Worm (Caenorhabditis elegans) whole organism, late embryonic: Measurements from ENCODE around the gene B0222.1.

ENCODE experiments used
- F13H6.1 ChIP-seq: sonication (generic microtip); optimal IDR thresholded peaks from 2 replicates; lab custom pipeline; 2016; ENCODE audit warnings: missing genetic modification characterization, missing compliant biosample characterization
- T23F11.4 ChIP-seq: fragments of 200-800 bp; sonication (Bioruptor generic); optimal IDR thresholded peaks from 2 replicates; lab custom pipeline; 2018; ENCODE audit warnings: mild to moderate bottlenecking, missing genetic modification characterization, missing compliant biosample characterization
- ahr-1 ChIP-seq: sonication (generic microtip); optimal IDR thresholded peaks from 2 replicates; lab custom pipeline; 2016; ENCODE audit warnings: missing genetic modification characterization, missing compliant biosample characterization
- ama-1 ChIP-seq: fragments of 150-350 bp; optimal IDR thresholded peaks from 2 replicates; lab custom pipeline; 2014
- ceh-14 ChIP-seq: sonication (generic microtip); optimal IDR thresholded peaks from 2 replicates; lab custom pipeline; 2016; ENCODE audit warnings: missing genotype, missing genetic modification characterization, missing compliant biosample characterization
- ceh-24 ChIP-seq: sonication (generic microtip); optimal IDR thresholded peaks from 2 replicates; lab custom pipeline; 2016; ENCODE audit warnings: mild to moderate bottlenecking, missing genetic modification characterization, missing compliant biosample characterization
- ceh-31 ChIP-seq: sonication (generic microtip); optimal IDR thresholded peaks from 2 replicates; lab custom pipeline; 2016; ENCODE audit warnings: missing genetic modification characterization, missing compliant biosample characterization
- ceh-6 ChIP-seq: fragments of 200-800 bp; sonication (Bioruptor generic); optimal IDR thresholded peaks from 2 replicates; lab custom pipeline; 2018; ENCODE audit warnings: mild to moderate bottlenecking, missing genetic modification characterization, missing compliant biosample characterization
- che-1 ChIP-seq: sonication (generic microtip); optimal IDR thresholded peaks from 2 replicates; lab custom pipeline; 2016; ENCODE audit warnings: mild to moderate bottlenecking, missing genetic modification characterization, missing compliant biosample characterization
- dmd-4 ChIP-seq: sonication (generic microtip); optimal IDR thresholded peaks from 2 replicates; lab custom pipeline; 2016; ENCODE audit warnings: borderline replicate concordance, missing genetic modification characterization, missing compliant biosample characterization
- elt-4 ChIP-seq: sonication (generic microtip); optimal IDR thresholded peaks from 2 replicates; lab custom pipeline; 2016; ENCODE audit warnings: missing genetic modification characterization, missing compliant biosample characterization
- ets-4 ChIP-seq: sonication (generic microtip); optimal IDR thresholded peaks from 2 replicates; lab custom pipeline; 2016; ENCODE audit warnings: missing genetic modification characterization, missing compliant biosample characterization
- eyg-1 ChIP-seq: sonication (generic microtip); optimal IDR thresholded peaks from 2 replicates; lab custom pipeline; 2016; ENCODE audit warnings: missing genotype, missing genetic modification characterization, missing compliant biosample characterization
- fkh-10 ChIP-seq: fragments of 150-350 bp; optimal IDR thresholded peaks from 2 replicates; lab custom pipeline; 2014; ENCODE audit warnings: missing biosample characterization, missing genetic modification reagents, missing genetic modification characterization
- hlh-30 ChIP-seq: sonication (generic microtip); optimal IDR thresholded peaks from 2 replicates; lab custom pipeline; 2017; ENCODE audit warnings: antibody characterized with exemption, missing genetic modification characterization, missing compliant biosample characterization; ENCODE audit not compliant: insufficient read depth
- lim-6 ChIP-seq: sonication (generic microtip); optimal IDR thresholded peaks from 2 replicates; lab custom pipeline; 2016; ENCODE audit warnings: missing genetic modification characterization, missing compliant biosample characterization
- pha-2 ChIP-seq: sonication (generic microtip); optimal IDR thresholded peaks from 2 replicates; lab custom pipeline; 2017; ENCODE audit warnings: mild to moderate bottlenecking, missing genetic modification characterization, missing compliant biosample characterization
- sdc-2 ChIP-seq: sonication (generic microtip); optimal IDR thresholded peaks from 2 replicates; lab custom pipeline; 2016; ENCODE audit warnings: missing genotype, missing genetic modification characterization, missing compliant biosample characterization
- sox-4 ChIP-seq: sonication (generic microtip); optimal IDR thresholded peaks from 2 replicates; lab custom pipeline; 2017; ENCODE audit warnings: mild to moderate bottlenecking, missing genetic modification characterization, inconsistent platforms, missing compliant biosample characterization
- tbx-2 ChIP-seq: sonication (generic microtip); optimal IDR thresholded peaks from 2 replicates; lab custom pipeline; 2016; ENCODE audit warnings: missing genetic modification characterization, missing compliant biosample characterization
- ttx-3 ChIP-seq: sonication (generic microtip); optimal IDR thresholded peaks from 2 replicates; lab custom pipeline; 2016; ENCODE audit warnings: missing genetic modification reagents, missing genetic modification characterization, missing compliant biosample characterization
- unc-3 ChIP-seq, 2 experiments: fragments of 200-800 bp in 1 of 2; sonication (Bioruptor generic) in 1 of 2; sonication (generic microtip) in 1 of 2; conservative IDR thresholded peaks in 1 of 2; optimal IDR thresholded peaks in 1 of 2; 2 replicates each; pipeline versions ENCODE4 v1.3.6 to Lab custom; 2016 to 2022; ENCODE audit warnings: missing compliant biosample characterization in 2 of 2, missing genetic modification characterization in 2 of 2, missing genetic modification reagents in 1 of 2
- unc-42 ChIP-seq: sonication (generic microtip); optimal IDR thresholded peaks from 2 replicates; lab custom pipeline; 2016; ENCODE audit warnings: missing genotype, missing genetic modification characterization, missing compliant biosample characterization
- unc-55 ChIP-seq: sonication (generic microtip); optimal IDR thresholded peaks from 2 replicates; lab custom pipeline; 2017; ENCODE audit warnings: missing biosample characterization, missing genetic modification reagents, missing genetic modification characterization
- unc-86 ChIP-seq: sonication (generic microtip); optimal IDR thresholded peaks from 2 replicates; lab custom pipeline; 2016; ENCODE audit warnings: missing genetic modification characterization, missing compliant biosample characterization

Gene B0222.1

DNA sequence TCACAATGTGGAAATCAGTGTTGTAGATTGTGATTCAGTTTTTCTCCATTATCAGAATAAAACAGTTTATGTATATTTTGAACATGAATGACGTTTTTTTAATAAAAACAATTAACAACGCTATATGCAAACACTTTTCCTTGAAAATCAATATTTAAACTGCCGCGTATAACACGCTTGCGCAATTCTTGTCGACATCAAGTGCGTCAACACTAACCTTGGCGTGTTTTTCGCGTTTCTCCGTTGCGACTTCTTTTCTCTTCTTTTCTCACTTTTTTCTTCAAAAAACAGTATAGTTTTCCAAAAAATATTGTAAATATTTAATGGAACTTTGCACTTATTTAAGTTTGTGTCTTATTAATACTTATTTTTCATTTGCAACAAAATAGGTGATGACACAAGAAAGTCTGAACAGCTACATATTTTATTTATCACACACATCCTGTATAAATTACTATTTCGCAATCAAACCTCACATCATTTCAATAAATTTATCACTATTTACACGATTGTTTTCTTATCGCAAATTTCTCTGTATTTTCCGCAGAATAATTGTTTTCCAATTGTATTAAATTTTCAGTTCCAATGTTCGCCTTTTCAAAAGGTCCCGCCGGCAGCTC lies 41.3 kb downstream of the B0222.1 start, which contains the start of gene spas-1 (continued):
- TF ChIP-seq ama-1 (lab: Kevin White, UChicago), result no peak
- TF ChIP-seq sox-4 (tag; lab: Kevin White, UChicago), result peak; percentile 40
- TF ChIP-seq ttx-3 (tag; lab: Kevin White, UChicago), result no peak
- peak; percentile 13 for TF ChIP-seq eyg-1
- TF ChIP-seq fkh-10 (GFP tag; lab: Kevin White, UChicago), result no peak
- TF ChIP-seq ceh-24 (tag; lab: Kevin White, UChicago), result no peak
- TF ChIP-seq unc-86 (tag; lab: Kevin White, UChicago), result no peak
- no peak for TF ChIP-seq unc-55
- no peak for TF ChIP-seq pha-2 (tag; lab: Kevin White, UChicago)
- no peak for TF ChIP-seq lim-6 (tag; lab: Kevin White, UChicago)
- TF ChIP-seq ets-4 (tag; lab: Kevin White, UChicago), result no peak
- TF ChIP-seq ceh-6, result peak; percentile 7
- TF ChIP-seq che-1, result peak; percentile 29
- TF ChIP-seq unc-3 (GFP tag; conservative IDR thresholded peaks at IDR 0.05; lab: Robert Waterston, UW), result no peak
- peak; percentile 52 for TF ChIP-seq unc-3 (tag; optimal IDR thresholded peaks at IDR 0.05; lab: Kevin White, UChicago)
- no peak for TF ChIP-seq ceh-31
- peak; percentile 75 for TF ChIP-seq tbx-2
- no peak for TF ChIP-seq elt-4 (tag; lab: Kevin White, UChicago)
- peak; percentile 55 for TF ChIP-seq ceh-14 (tag; lab: Kevin White, UChicago)
- TF ChIP-seq hlh-30 (tag; lab: Kevin White, UChicago), result no peak
- no peak for TF ChIP-seq dmd-4
- TF ChIP-seq, all 69 proteins: peak for 30

DNA sequence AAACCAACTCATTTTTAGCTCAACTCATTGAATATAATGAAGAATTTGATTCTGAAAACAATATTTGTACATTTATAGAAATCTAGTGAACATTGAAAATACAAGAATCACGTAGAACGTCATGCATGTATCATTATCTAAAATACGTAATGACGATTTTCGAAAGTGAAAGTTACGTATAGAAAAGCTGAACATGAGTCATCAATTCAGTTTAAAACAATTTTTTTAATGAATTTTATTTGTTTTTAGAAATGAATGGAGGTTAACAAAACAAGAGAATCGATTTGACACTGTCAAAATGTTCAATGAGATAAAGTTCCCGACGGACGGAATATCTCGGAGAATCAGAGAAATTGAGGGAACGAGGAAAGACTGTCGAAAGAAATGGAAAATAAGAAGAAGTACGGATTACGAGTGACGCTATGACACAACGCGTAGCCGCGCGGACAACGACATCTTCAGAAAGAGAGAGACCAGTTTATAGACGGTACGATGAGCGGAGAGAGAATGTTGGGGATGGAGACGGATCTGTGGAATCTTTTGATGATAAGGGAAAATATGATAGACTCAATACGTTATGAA lies 47.7 kb downstream of the B0222.1 start, which contains the start of gene ptr-1:
Gene ptr-1, minus strand, starts transcription at position 51 of the 582 bp plus-strand sequence.
- TF ChIP-seq T23F11.4, result no peak
- TF ChIP-seq F13H6.1 (tag; lab: Kevin White, UChicago), result no peak
- TF ChIP-seq sdc-2 (tag; lab: Kevin White, UChicago), result no peak
- TF ChIP-seq ahr-1 (tag; lab: Kevin White, UChicago), result no peak

DNA sequence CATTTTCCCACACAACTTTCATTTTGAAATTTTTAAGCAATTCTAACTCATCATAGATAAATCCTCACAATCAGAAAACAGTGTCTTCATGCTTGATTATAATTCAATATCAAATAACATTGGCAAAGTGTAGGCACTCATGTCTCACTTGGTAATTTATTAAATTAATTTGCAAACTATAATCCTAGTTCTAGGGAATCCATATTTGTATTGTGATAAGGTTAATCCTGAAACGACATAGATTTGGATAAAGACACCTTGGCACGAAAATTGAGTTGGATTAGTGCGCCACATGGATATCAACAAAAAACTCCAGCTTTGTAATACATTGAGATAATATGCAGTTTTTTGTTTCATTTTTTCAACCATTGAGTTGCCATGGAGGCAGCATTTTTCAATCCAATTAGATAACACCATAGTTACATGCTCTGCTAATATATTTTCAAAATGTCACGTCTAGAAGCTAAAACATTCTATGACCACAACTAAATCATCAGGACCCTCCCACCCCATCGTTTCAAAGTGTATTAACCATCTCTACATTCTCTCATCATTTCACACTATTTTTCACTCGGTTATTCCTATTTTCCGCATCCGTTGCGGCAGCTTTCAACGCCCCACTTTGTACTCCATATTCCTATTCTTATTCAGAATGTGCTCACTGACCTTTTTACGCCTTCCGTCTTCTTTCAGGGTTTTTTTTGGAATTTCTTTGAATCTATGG lies 49.8 kb downstream of the B0222.1 start:
- TF ChIP-seq sox-4 (tag; lab: Kevin White, UChicago) (no peak), unc-42 (tag; lab: Kevin White, UChicago) (peak; percentile 64)
